Fruit fly (Drosophila melanogaster) whole organism, embryonic: ENCODE results near the gene CG5191.

Experiments
- ATbp ChIP-seq: fragments of 200-800 bp; sonication (Bioruptor generic); optimal IDR thresholded peaks from 2 replicates; lab custom pipeline; 2017; ENCODE audit warnings: missing biosample characterization, mild to moderate bottlenecking, missing genetic modification characterization, missing genetic modification reagents
- Aef1 ChIP-seq: fragments of 200-800 bp; sonication (Bioruptor generic); IDR thresholded peaks from 3 replicates; pipeline ENCODE4 v1.3.6; 2022; ENCODE audit warnings: missing biosample characterization, missing genetic modification characterization
- BtbVII ChIP-seq: fragments of 200-800 bp; sonication (Bioruptor generic); optimal IDR thresholded peaks from 3 replicates; lab custom pipeline; 2017; ENCODE audit warnings: missing biosample characterization, mild to moderate bottlenecking, missing genetic modification characterization
- CG11085 ChIP-seq: fragments of 200-800 bp; sonication (Bioruptor generic); IDR thresholded peaks from 2 replicates; pipeline ENCODE4 v1.3.6; 2022; ENCODE audit warnings: missing biosample characterization, missing genetic modification characterization
- CG11247 ChIP-seq: fragments of 200-800 bp; sonication (Bioruptor generic); IDR thresholded peaks from 2 replicates; pipeline ENCODE4 v1.3.6; 2022; ENCODE audit warnings: missing biosample characterization, missing genetic modification characterization
- CG14014 ChIP-seq: fragments of 200-800 bp; sonication (Bioruptor generic); IDR thresholded peaks from 2 replicates; pipeline ENCODE4 v1.3.6; 2022; ENCODE audit warnings: missing biosample characterization, missing genetic modification characterization
- CG31224 ChIP-seq: fragments of 200-800 bp; sonication (Bioruptor generic); IDR thresholded peaks from 2 replicates; pipeline ENCODE4 v1.3.6; 2022; ENCODE audit warnings: missing biosample characterization, missing genetic modification characterization
- CG32767 ChIP-seq: fragments of 200-800 bp; sonication (Bioruptor generic); IDR thresholded peaks from 2 replicates; pipeline ENCODE4 v1.3.6; 2022; ENCODE audit warnings: missing biosample characterization, missing genetic modification characterization
- CG34376 ChIP-seq: fragments of 200-800 bp; sonication (Bioruptor generic); optimal IDR thresholded peaks from 2 replicates; lab custom pipeline; 2018; ENCODE audit warnings: missing biosample characterization, mild to moderate bottlenecking, missing genetic modification characterization
- CG3995 ChIP-seq: fragments of 200-800 bp; sonication (Bioruptor generic); optimal IDR thresholded peaks from 3 replicates; lab custom pipeline; 2016; ENCODE audit warnings: missing biosample characterization, missing genetic modification characterization
- CG42726 ChIP-seq: fragments of 200-800 bp; sonication (Bioruptor generic); IDR thresholded peaks from 2 replicates; pipeline ENCODE4 v1.3.6; 2022; ENCODE audit warnings: missing biosample characterization, missing genetic modification characterization; ENCODE audit not compliant: partially characterized antibody
- CG4404 ChIP-seq: fragments of 200-800 bp; sonication (Bioruptor generic); IDR thresholded peaks from 2 replicates; pipeline ENCODE4 v1.3.6; 2022; ENCODE audit warnings: missing biosample characterization, missing genetic modification characterization
- CG7556 ChIP-seq: fragments of 200-800 bp; sonication (Bioruptor generic); optimal IDR thresholded peaks from 2 replicates; lab custom pipeline; 2017; ENCODE audit warnings: missing biosample characterization, mild to moderate bottlenecking, missing genetic modification characterization
- CG7745 ChIP-seq: fragments of 200-800 bp; sonication (Bioruptor generic); optimal IDR thresholded peaks from 2 replicates; lab custom pipeline; 2018; ENCODE audit warnings: missing biosample characterization, mild to moderate bottlenecking, missing genetic modification characterization, moderate library complexity
- CG7987 ChIP-seq: fragments of 200-800 bp; sonication (Bioruptor generic); optimal IDR thresholded peaks from 2 replicates; lab custom pipeline; 2018; ENCODE audit warnings: missing biosample characterization, mild to moderate bottlenecking, missing genetic modification characterization, moderate library complexity
- CG8765 ChIP-seq: fragments of 200-800 bp; sonication (Bioruptor generic); IDR thresholded peaks from 2 replicates; pipeline ENCODE4 v1.3.6; 2022; ENCODE audit warnings: missing biosample characterization, missing genetic modification characterization
- CG9797 ChIP-seq: fragments of 200-800 bp; sonication (Bioruptor generic); optimal IDR thresholded peaks from 3 replicates; lab custom pipeline; 2018; ENCODE audit warnings: missing biosample characterization, mild to moderate bottlenecking, missing genetic modification characterization
- CkIIα-i1 ChIP-seq: fragments of 200-800 bp; sonication (Bioruptor generic); IDR thresholded peaks from 2 replicates; pipeline ENCODE4 v1.3.6; 2022; ENCODE audit warnings: missing biosample characterization, missing genetic modification characterization
- D19A ChIP-seq: fragments of 200-800 bp; optimal IDR thresholded peaks from 3 replicates; lab custom pipeline; 2019; ENCODE audit warnings: missing biosample characterization, mild to moderate bottlenecking, missing genetic modification characterization, moderate library complexity
- D19B ChIP-seq: fragments of 200-800 bp; sonication (Bioruptor generic); optimal IDR thresholded peaks from 2 replicates; lab custom pipeline; 2017; ENCODE audit warnings: missing biosample characterization, mild to moderate bottlenecking, missing genetic modification characterization
- Dp ChIP-seq: fragments of 200-800 bp; sonication (Bioruptor generic); optimal IDR thresholded peaks from 2 replicates; lab custom pipeline; 2018; ENCODE audit warnings: missing biosample characterization, mild to moderate bottlenecking, missing genetic modification characterization, moderate library complexity
- E2f2 ChIP-seq: fragments of 200-800 bp; sonication (Bioruptor generic); IDR thresholded peaks from 2 replicates; pipeline ENCODE4 v1.3.6; 2022; ENCODE audit warnings: missing biosample characterization, missing genetic modification characterization
- Ets65A ChIP-seq: fragments of 200-800 bp; sonication (Bioruptor generic); peaks from one replicate; lab custom pipeline; 2016; ENCODE audit warnings: missing biosample characterization, missing genetic modification characterization
- Fer2 ChIP-seq: fragments of 200-800 bp; sonication (Bioruptor generic); optimal IDR thresholded peaks from 2 replicates; lab custom pipeline; 2018; ENCODE audit warnings: missing biosample characterization, mild to moderate bottlenecking, missing genetic modification characterization, moderate library complexity
- H15 ChIP-seq: fragments of 200-800 bp; sonication (Bioruptor generic); IDR thresholded peaks from 3 replicates; pipeline ENCODE4 v1.3.6; 2022; ENCODE audit warnings: missing biosample characterization, missing genetic modification characterization
- H2.0 ChIP-seq: fragments of 200-800 bp; sonication (Bioruptor generic); IDR thresholded peaks from 2 replicates; pipeline ENCODE4 v1.3.6; 2022; ENCODE audit warnings: missing biosample characterization, missing genetic modification characterization
- HLHmδ ChIP-seq: fragments of 200-800 bp; sonication (Bioruptor generic); optimal IDR thresholded peaks from 2 replicates; lab custom pipeline; 2018; ENCODE audit warnings: missing biosample characterization, mild to moderate bottlenecking, missing genetic modification characterization, moderate library complexity
- HmgD ChIP-seq: fragments of 200-800 bp; sonication (Bioruptor generic); optimal IDR thresholded peaks from 3 replicates; lab custom pipeline; 2016; ENCODE audit warnings: missing biosample characterization, missing genetic modification characterization
- Max ChIP-seq: fragments of 200-800 bp; sonication (Bioruptor generic); optimal IDR thresholded peaks from 2 replicates; lab custom pipeline; 2016; ENCODE audit warnings: missing biosample characterization, mild to moderate bottlenecking, missing genetic modification characterization
- Scr ChIP-seq: fragments of 200-800 bp; sonication (Bioruptor generic); IDR thresholded peaks from 2 replicates; pipeline ENCODE4 v1.3.6; 2022; ENCODE audit warnings: missing biosample characterization, missing genetic modification characterization; ENCODE audit not compliant: partially characterized antibody
- Sox100B ChIP-seq: fragments of 200-800 bp; sonication (Bioruptor generic); optimal IDR thresholded peaks from 3 replicates; lab custom pipeline; 2018; ENCODE audit warnings: missing biosample characterization, mild to moderate bottlenecking, missing genetic modification characterization
- Sox102F ChIP-seq: fragments of 200-800 bp; sonication (Bioruptor generic); optimal IDR thresholded peaks from 2 replicates; lab custom pipeline; 2018; ENCODE audit warnings: missing biosample characterization, mild to moderate bottlenecking, missing genetic modification characterization, moderate library complexity
- br ChIP-seq: fragments of >200 bp; optimal IDR thresholded peaks from 2 replicates; lab custom pipeline; 2017
- cad ChIP-seq: fragments of >200 bp; optimal IDR thresholded peaks from 2 replicates; lab custom pipeline; 2017; ENCODE audit warnings: missing biosample characterization, missing genetic modification characterization
- caup ChIP-seq: fragments of 200-800 bp; sonication (Bioruptor generic); optimal IDR thresholded peaks from 3 replicates; lab custom pipeline; 2017; ENCODE audit warnings: missing biosample characterization, mild to moderate bottlenecking, missing genetic modification characterization, moderate library complexity; ENCODE audit not compliant: severe bottlenecking
- dysf ChIP-seq: fragments of 200-800 bp; sonication (Bioruptor generic); IDR thresholded peaks from 3 replicates; pipeline ENCODE4 v1.3.6; 2022; ENCODE audit warnings: missing biosample characterization, missing genetic modification characterization
- gro ChIP-seq: fragments of 200-800 bp; sonication (Bioruptor generic); optimal IDR thresholded peaks from 2 replicates; lab custom pipeline; 2016; ENCODE audit warnings: missing biosample characterization, missing genetic modification characterization
- hth ChIP-seq: fragments of >200 bp; optimal IDR thresholded peaks from 2 replicates; lab custom pipeline; 2017; ENCODE audit warnings: inconsistent platforms
- ind ChIP-seq: fragments of 200-800 bp; sonication (Bioruptor generic); optimal IDR thresholded peaks from 3 replicates; lab custom pipeline; 2016; ENCODE audit warnings: missing biosample characterization, missing genetic modification characterization
- odd ChIP-seq: fragments of 200-800 bp; sonication (Bioruptor generic); optimal IDR thresholded peaks from 2 replicates; lab custom pipeline; 2017; ENCODE audit warnings: missing biosample characterization, mild to moderate bottlenecking, missing genetic modification characterization
- p53 ChIP-seq: fragments of 200-800 bp; sonication (Bioruptor generic); optimal IDR thresholded peaks from 2 replicates; lab custom pipeline; 2016; ENCODE audit warnings: missing biosample characterization, missing genetic modification characterization
- pita ChIP-seq: fragments of 200-800 bp; sonication (Bioruptor generic); optimal IDR thresholded peaks from 2 replicates; lab custom pipeline; 2017; ENCODE audit warnings: missing biosample characterization, mild to moderate bottlenecking, missing genetic modification characterization
- pros ChIP-seq: fragments of 200-800 bp; sonication (Bioruptor generic); optimal IDR thresholded peaks from 3 replicates; lab custom pipeline; 2019; ENCODE audit warnings: missing biosample characterization, mild to moderate bottlenecking, missing genetic modification characterization, moderate library complexity
- pzg ChIP-seq: fragments of 200-800 bp; sonication (Bioruptor generic); optimal IDR thresholded peaks from 3 replicates; lab custom pipeline; 2018; ENCODE audit warnings: missing biosample characterization, mild to moderate bottlenecking, missing genetic modification characterization, moderate library complexity
- sc ChIP-seq, 3 experiments: fragments of >200 bp in 2 of 3; fragments of 200-800 bp in 1 of 3; sonication (Bioruptor generic) in 1 of 3; optimal IDR thresholded peaks; 2 replicates in 2 of 3; 3 replicates in 1 of 3; lab custom pipeline; 2017; ENCODE audit warnings: mild to moderate bottlenecking in 1 of 3, missing biosample characterization in 1 of 3, missing genetic modification characterization in 1 of 3, missing genetic modification reagents in 1 of 3
- slp2 ChIP-seq: fragments of 200-800 bp; sonication (Bioruptor generic); optimal IDR thresholded peaks from 2 replicates; lab custom pipeline; 2016; ENCODE audit warnings: missing biosample characterization, missing genetic modification characterization
- stwl ChIP-seq: fragments of 200-800 bp; sonication (Bioruptor generic); optimal IDR thresholded peaks from 3 replicates; lab custom pipeline; 2018; ENCODE audit warnings: missing biosample characterization, mild to moderate bottlenecking, missing genetic modification characterization, moderate library complexity
- vfl ChIP-seq: fragments of 200-800 bp; sonication (Bioruptor generic); optimal IDR thresholded peaks from 2 replicates; lab custom pipeline; 2016; ENCODE audit warnings: missing biosample characterization, missing genetic modification characterization
- zfh2 ChIP-seq: fragments of 200-800 bp; sonication (Bioruptor generic); optimal IDR thresholded peaks from 2 replicates; lab custom pipeline; 2016; ENCODE audit warnings: missing biosample characterization, missing genetic modification characterization

CG5191 gene

dm6 chr3R:20552093-20552492, 8.6 kb upstream of the CG5191 start, which contains the start of gene Stat92E (continued):
- TF ChIP-seq Scr (GFP tag; lab: Robert Waterston, UW) (peak; percentile 37; the same call in 1 of the 2 replicates), pzg (GFP tag; lab: Kevin White, UChicago) (peak; percentile 64), CG34376 (peak; percentile 7), E2f2 (GFP tag; lab: Robert Waterston, UW) (peak; percentile 96), CG31224 (GFP tag; lab: Robert Waterston, UW) (no peak)

- TF ChIP-seq CG4404 (GFP tag; lab: Robert Waterston, UW), result no peak
- no peak for TF ChIP-seq HLHmδ (GFP tag; lab: Kevin White, UChicago)
- no peak for TF ChIP-seq H2.0
- no peak for TF ChIP-seq CkIIα-i1
- no peak for TF ChIP-seq CG7556 (GFP tag; lab: Kevin White, UChicago)
- no peak for TF ChIP-seq Aef1 (GFP tag; lab: Robert Waterston, UW)
- no peak for TF ChIP-seq zfh2 (GFP tag; lab: Kevin White, UChicago)
- no peak for TF ChIP-seq CG14014 (GFP tag; lab: Robert Waterston, UW)
- no peak for TF ChIP-seq HmgD (GFP tag; lab: Kevin White, UChicago)
- no peak for TF ChIP-seq p53 (GFP tag; lab: Kevin White, UChicago)
- TF ChIP-seq CG7745 (tag; lab: Kevin White, UChicago), result no peak
- no peak for TF ChIP-seq vfl (GFP tag; lab: Kevin White, UChicago)
These were observed 6.4 kb upstream of the CG5191 start, which contains the start of gene att-ORFB for dm6 chr3R:20554300-20554699. Gene att-ORFB, minus strand, starts transcription at chr3R:20554400.

DNA sequence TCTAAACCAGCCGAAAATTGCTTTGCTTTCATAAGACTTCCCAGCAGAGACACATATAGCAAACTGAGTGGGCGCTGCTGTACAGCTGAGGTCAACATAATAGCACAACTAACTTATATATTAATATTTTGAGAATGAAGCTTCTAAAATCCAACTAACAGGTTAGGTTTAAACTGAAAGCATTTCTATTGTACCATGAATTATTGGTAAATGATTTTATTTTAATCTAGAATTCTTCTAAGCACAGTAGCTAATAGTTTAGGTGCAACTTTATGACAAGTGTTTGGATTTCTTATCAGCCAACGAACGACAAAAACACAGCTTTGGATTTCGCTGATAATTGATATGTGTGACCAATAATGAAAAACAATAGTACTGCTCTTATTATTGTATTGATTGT, 5.6 kb upstream of the CG5191 start:
- peak; percentile 63; the same call in 1 of the 2 replicates for TF ChIP-seq CG11247 (GFP tag; lab: Robert Waterston, UW)
- TF ChIP-seq dysf (GFP tag; lab: Robert Waterston, UW), result peak; percentile 73
- TF ChIP-seq Sox102F (GFP tag; lab: Kevin White, UChicago), result no peak
- no peak for TF ChIP-seq odd (GFP tag; lab: Kevin White, UChicago)
- TF ChIP-seq CG9797 (GFP tag; lab: Kevin White, UChicago), result no peak
- TF ChIP-seq CG32767 (GFP tag; lab: Robert Waterston, UW), result no peak
- TF ChIP-seq br (lab: Kevin White, UChicago), result no peak
- TF ChIP-seq Sox100B (GFP tag; lab: Kevin White, UChicago), result peak; percentile 56
- no peak for TF ChIP-seq Fer2 (tag; lab: Kevin White, UChicago)
- no peak for TF ChIP-seq stwl (tag; lab: Kevin White, UChicago)
- TF ChIP-seq ind (GFP tag; lab: Kevin White, UChicago), result peak; percentile 6
- no peak for TF ChIP-seq cad (GFP tag; lab: Kevin White, UChicago)
- TF ChIP-seq D19B (GFP tag; lab: Kevin White, UChicago), result peak; percentile 73
- peak; percentile 37 for TF ChIP-seq caup
- no peak for TF ChIP-seq CG7987 (GFP tag; lab: Kevin White, UChicago)
- peak; percentile 69 for TF ChIP-seq D19A
- no peak for TF ChIP-seq HLHmδ (GFP tag; lab: Kevin White, UChicago)
- no peak for TF ChIP-seq hth (lab: Kevin White, UChicago)
- TF ChIP-seq CG11085 (GFP tag; lab: Robert Waterston, UW), result no peak
- no peak for TF ChIP-seq CG42726 (GFP tag; lab: Robert Waterston, UW)
- no peak for TF ChIP-seq CG3995 (GFP tag; lab: Kevin White, UChicago)
- no peak for TF ChIP-seq sc (optimal IDR thresholded peaks at IDR 0.05; lab: Kevin White, UChicago)
- no peak for TF ChIP-seq sc (GFP tag; optimal IDR thresholded peaks at IDR 0.05; lab: Kevin White, UChicago)
- no peak for TF ChIP-seq slp2
- no peak for TF ChIP-seq Max (GFP tag; lab: Kevin White, UChicago)
- no peak for TF ChIP-seq ATbp
- TF ChIP-seq pita (GFP tag; lab: Kevin White, UChicago), result no peak
- TF ChIP-seq Ets65A (GFP tag; lab: Kevin White, UChicago), result peak; percentile 76
- TF ChIP-seq H15 (GFP tag; lab: Robert Waterston, UW), result no peak; the same call in 2 of the 3 replicates
- no peak for TF ChIP-seq CG8765 (GFP tag; lab: Robert Waterston, UW)
- no peak for TF ChIP-seq pros (GFP tag; lab: Kevin White, UChicago)
- TF ChIP-seq BtbVII (GFP tag; lab: Kevin White, UChicago), result peak; percentile 81
- peak; percentile 81 for TF ChIP-seq gro (GFP tag; lab: Kevin White, UChicago)
- no peak for TF ChIP-seq Dp (GFP tag; lab: Kevin White, UChicago)
